Fruit fly (Drosophila melanogaster) Kc167 (cell line): ENCODE data around the gene Vm32E.

ENCODE experiments used
- Myc ChIP-seq: fragments of >200 bp; optimal IDR thresholded peaks from 2 replicates; lab custom pipeline; 2017; ENCODE audit warnings: missing external identifiers
- Sin3A ChIP-seq: fragments of >200 bp; optimal IDR thresholded peaks from 2 replicates; lab custom pipeline; 2018; ENCODE audit warnings: missing external identifiers
- h ChIP-seq: fragments of >200 bp; optimal IDR thresholded peaks from 3 replicates; lab custom pipeline; 2018; ENCODE audit warnings: missing external identifiers
- insv ChIP-seq: fragments of >200 bp; optimal IDR thresholded peaks from 3 replicates; lab custom pipeline; 2018; ENCODE audit warnings: missing external identifiers
- psq ChIP-seq: fragments of >200 bp; optimal IDR thresholded peaks from 2 replicates; lab custom pipeline; 2017; ENCODE audit warnings: missing external identifiers
- ttk ChIP-seq: sonication (Bioruptor generic); optimal IDR thresholded peaks from 2 replicates; lab custom pipeline; 2017; ENCODE audit warnings: missing external identifiers

Vm32E gene

DNA sequence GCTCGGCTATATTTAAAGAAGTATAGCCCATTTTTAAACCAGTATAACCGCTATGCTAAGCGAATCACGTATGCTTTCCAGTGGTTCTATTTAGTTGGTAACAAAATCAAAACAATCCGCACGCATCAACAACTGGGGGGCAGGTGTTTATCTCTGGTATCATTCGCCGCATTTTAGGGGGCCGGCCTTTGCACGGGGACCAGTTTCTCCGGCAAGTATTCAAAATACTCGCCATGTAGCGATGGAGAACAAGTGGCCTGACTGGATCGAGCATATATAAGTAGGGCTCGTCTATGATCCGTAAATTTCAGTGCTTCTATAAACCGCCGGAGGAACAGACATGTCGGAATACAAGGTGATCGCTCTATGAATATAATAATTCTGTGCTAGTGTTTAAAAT lies 35.4 kb downstream of the Vm32E start, which contains the start of gene hgo:
Gene hgo, plus strand, starts transcription at position 301 of the 400 bp plus-strand sequence.
- no peak for TF ChIP-seq ttk (lab: Kevin White, UChicago)
- no peak for TF ChIP-seq Myc (lab: Kevin White, UChicago)
- no peak for TF ChIP-seq Sin3A
- no peak for TF ChIP-seq psq (lab: Kevin White, UChicago)
- no peak for TF ChIP-seq h (lab: Kevin White, UChicago)
- no peak for TF ChIP-seq insv (lab: Kevin White, UChicago)

DNA sequence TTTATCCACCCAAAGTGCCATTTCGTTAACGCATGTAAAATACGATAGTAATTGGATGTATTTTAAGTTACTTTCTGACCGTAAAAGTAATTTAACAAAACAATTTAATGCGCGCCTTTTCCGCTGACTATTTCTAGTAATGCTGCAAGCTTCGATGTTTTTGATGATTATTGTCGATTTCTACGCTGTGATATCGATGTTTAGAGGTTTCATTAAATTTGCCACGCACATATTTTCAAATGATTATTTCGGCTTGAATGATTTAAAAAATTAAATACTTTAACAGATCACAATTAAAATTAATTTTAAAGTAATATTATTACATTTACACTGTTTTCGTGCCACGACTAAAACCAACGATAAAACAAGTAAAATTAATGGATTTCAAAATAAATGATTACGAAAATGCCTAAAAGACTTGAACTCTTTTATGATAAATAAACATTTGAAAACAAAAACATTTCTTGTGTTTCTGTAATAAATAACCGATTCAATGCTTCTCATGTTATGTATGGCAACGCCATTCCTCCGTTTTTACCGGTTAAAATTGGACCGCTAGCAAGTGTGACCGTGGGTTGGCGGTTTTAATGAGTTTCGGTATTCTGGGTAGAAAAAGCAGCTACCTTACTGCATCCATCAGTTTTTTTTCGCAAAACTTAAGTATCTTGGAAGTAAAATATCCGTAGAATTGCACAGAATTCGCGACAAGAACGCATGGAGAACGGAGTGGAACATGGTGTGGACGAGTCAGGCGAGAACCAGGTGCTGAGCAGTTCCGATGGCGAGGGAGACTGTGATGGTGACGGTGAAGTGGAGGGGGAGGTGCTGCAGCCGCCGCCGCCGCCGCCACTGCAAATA lies 41.1 kb downstream of the Vm32E start, which contains the start of the genes RfC38 and CG4751:
Gene RfC38, minus strand, starts transcription at position 495 of the 858 bp plus-strand sequence.
Gene CG4751, plus strand, starts transcription at position 587 of the 858 bp plus-strand sequence.
- TF ChIP-seq h (lab: Kevin White, UChicago), result no peak
- TF ChIP-seq psq (lab: Kevin White, UChicago), result no peak
- no peak for TF ChIP-seq Sin3A
- TF ChIP-seq insv (lab: Kevin White, UChicago), result no peak
- TF ChIP-seq Myc (lab: Kevin White, UChicago), result no peak

DNA sequence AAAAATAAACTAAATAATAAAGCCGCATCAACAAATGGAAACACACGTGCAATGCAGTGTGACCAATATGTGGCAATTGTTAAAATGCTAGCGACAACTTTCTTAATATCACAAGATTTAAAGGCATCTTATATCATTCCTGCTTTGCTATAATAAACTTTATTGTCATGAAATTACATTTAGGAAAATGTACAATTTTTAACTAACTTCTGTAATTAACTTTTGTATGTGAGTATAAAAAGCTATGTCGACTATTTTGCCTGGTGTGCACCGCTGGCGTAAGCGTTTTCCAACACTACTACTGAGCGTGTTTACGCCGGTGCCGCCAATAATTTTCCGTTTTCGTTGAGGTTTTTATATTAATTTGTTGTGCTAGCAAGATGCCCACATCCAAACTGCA lies 48.0 kb downstream of the Vm32E start, which contains the start of the genes Csl4 and Nup160:
Gene Csl4, minus strand, starts transcription at position 69 of the 400 bp plus-strand sequence.
Gene Nup160, plus strand, starts transcription at position 279 of the 400 bp plus-strand sequence.
- TF ChIP-seq psq (lab: Kevin White, UChicago) (no peak), h (lab: Kevin White, UChicago) (no peak)

DNA sequence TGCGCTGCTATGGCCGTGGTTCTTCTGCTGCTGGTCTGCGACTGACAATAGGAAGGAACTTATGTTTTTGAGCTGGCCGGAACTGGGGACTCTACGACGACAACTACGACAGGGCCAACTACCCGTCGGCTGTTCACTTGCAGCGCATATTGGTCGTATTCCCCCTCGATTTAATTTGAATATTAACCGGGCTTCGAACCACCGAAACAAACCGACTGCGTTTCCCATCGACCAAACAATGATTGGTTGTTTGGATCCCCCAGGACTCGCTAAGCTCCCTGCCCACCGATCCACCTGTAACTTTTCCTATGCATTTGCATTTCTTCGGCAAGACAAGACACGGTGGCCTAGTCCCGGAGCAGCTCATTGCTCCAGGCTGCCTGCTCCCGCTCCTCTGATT lies 49.9 kb downstream of the Vm32E start, which contains the start of gene Dnaaf4:
Gene Dnaaf4, minus strand, starts transcription at position 101 of the 400 bp plus-strand sequence.
- TF ChIP-seq h (lab: Kevin White, UChicago), result no peak
